Fruit fly (Drosophila melanogaster) whole organism, adult: Measurements from ENCODE around the gene CG9132.

Experiments used
- CG12768 ChIP-seq: fragments of 200-800 bp; sonication (Bioruptor generic); optimal IDR thresholded peaks from 2 replicates; lab custom pipeline; 2017; ENCODE audit warnings: missing biosample characterization, missing genetic modification characterization, mild to moderate bottlenecking, moderate library complexity, missing genetic modification reagents
- CG33017 ChIP-seq: fragments of 200-800 bp; sonication (Bioruptor generic); optimal IDR thresholded peaks from 2 replicates; lab custom pipeline; 2018; ENCODE audit warnings: missing biosample characterization, mild to moderate bottlenecking, missing genetic modification characterization, moderate library complexity
- cnc ChIP-seq, 2 experiments: fragments of >200 bp; optimal IDR thresholded peaks; 2 replicates each; lab custom pipeline; 2017

DNA sequence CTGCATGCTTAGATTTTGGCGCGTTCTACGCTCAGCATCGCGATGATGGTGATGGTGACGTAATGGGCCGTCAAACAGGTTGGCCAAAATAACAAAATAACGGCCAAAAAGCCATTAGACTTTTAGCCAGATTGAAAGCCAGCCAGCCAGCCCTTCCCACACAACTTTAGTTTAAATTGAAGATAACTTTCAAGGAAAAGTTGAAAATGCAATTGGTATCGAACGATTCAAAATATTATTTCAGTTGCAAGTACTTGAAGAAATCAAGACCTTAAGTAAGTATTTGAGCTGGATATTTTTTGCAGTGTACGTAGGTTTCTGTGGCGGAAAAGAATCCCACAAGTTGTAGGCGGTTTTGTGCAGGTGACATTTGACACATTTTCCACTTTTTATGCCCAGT, 19.5 kb downstream of the CG9132 start:
- no peak for TF ChIP-seq CG12768 (GFP tag; lab: Kevin White, UChicago)
- no peak for TF ChIP-seq CG33017
- TF ChIP-seq cnc (optimal IDR thresholded peaks at IDR 0.05; lab: Kevin White, UChicago), result no peak
